Fruit fly (Drosophila melanogaster) whole organism, embryonic: ENCODE measurements around the gene Cyp4ac3.

Experiments used
- Atf-2 ChIP-seq: fragments of 200-800 bp; sonication (Bioruptor generic); optimal IDR thresholded peaks from 2 replicates; lab custom pipeline; 2016; ENCODE audit warnings: missing biosample characterization, missing genetic modification characterization
- Bdp1 ChIP-seq: fragments of 200-800 bp; sonication (Bioruptor generic); optimal IDR thresholded peaks from 3 replicates; lab custom pipeline; 2016; ENCODE audit warnings: missing biosample characterization, missing genetic modification characterization
- Blimp-1 ChIP-seq: fragments of 200-800 bp; sonication (Bioruptor generic); optimal IDR thresholded peaks from 3 replicates; lab custom pipeline; 2018; ENCODE audit warnings: missing biosample characterization, missing genetic modification characterization, mild to moderate bottlenecking, moderate library complexity, missing genetic modification reagents
- CG10209 ChIP-seq: fragments of 200-800 bp; sonication (Bioruptor generic); optimal IDR thresholded peaks from 3 replicates; lab custom pipeline; 2017; ENCODE audit warnings: missing biosample characterization, mild to moderate bottlenecking, missing genetic modification characterization, missing genetic modification reagents
- CG10366 ChIP-seq: fragments of 200-800 bp; sonication (Bioruptor generic); IDR thresholded peaks from 2 replicates; pipeline ENCODE4 v1.3.6; 2022; ENCODE audit warnings: missing biosample characterization, missing genetic modification characterization
- CG10654 ChIP-seq: fragments of 200-800 bp; sonication (Bioruptor generic); optimal IDR thresholded peaks from 2 replicates; lab custom pipeline; 2016; ENCODE audit warnings: missing biosample characterization, missing genetic modification characterization
- CG11398 ChIP-seq: fragments of 200-800 bp; sonication (Bioruptor generic); optimal IDR thresholded peaks from 2 replicates; lab custom pipeline; 2016; ENCODE audit warnings: missing biosample characterization, missing genetic modification characterization
- CG12299 ChIP-seq: fragments of 200-800 bp; sonication (Bioruptor generic); optimal IDR thresholded peaks from 2 replicates; lab custom pipeline; 2018; ENCODE audit warnings: missing biosample characterization, mild to moderate bottlenecking, missing genetic modification characterization
- CG15073 ChIP-seq: fragments of 200-800 bp; sonication (Bioruptor generic); optimal IDR thresholded peaks from 2 replicates; lab custom pipeline; 2016; ENCODE audit warnings: missing biosample characterization, missing genetic modification characterization
- CG1603 ChIP-seq: fragments of 200-800 bp; sonication (Bioruptor generic); optimal IDR thresholded peaks from 2 replicates; lab custom pipeline; 2019; ENCODE audit warnings: missing biosample characterization, mild to moderate bottlenecking, missing genetic modification characterization, moderate library complexity
- CG16779 ChIP-seq: fragments of 200-800 bp; sonication (Bioruptor generic); IDR thresholded peaks from 2 replicates; pipeline ENCODE4 v1.3.6; 2022; ENCODE audit warnings: missing biosample characterization, missing genetic modification characterization
- CG17912 ChIP-seq: fragments of 200-800 bp; sonication (Bioruptor generic); optimal IDR thresholded peaks from 2 replicates; lab custom pipeline; 2018; ENCODE audit warnings: missing biosample characterization, mild to moderate bottlenecking, missing genetic modification characterization
- CG18262 ChIP-seq: fragments of 200-800 bp; optimal IDR thresholded peaks from 3 replicates; lab custom pipeline; 2019; ENCODE audit warnings: missing biosample characterization, mild to moderate bottlenecking, missing genetic modification characterization, moderate library complexity
- CG18619 ChIP-seq: fragments of 200-800 bp; sonication (Bioruptor generic); optimal IDR thresholded peaks from 3 replicates; lab custom pipeline; 2017; ENCODE audit warnings: missing biosample characterization, mild to moderate bottlenecking, missing genetic modification characterization
- CG2678 ChIP-seq: fragments of 200-800 bp; sonication (Bioruptor generic); optimal IDR thresholded peaks from 3 replicates; lab custom pipeline; 2019; ENCODE audit warnings: missing biosample characterization, mild to moderate bottlenecking, missing genetic modification characterization, moderate library complexity
- CG2712 ChIP-seq: fragments of 200-800 bp; optimal IDR thresholded peaks from 3 replicates; lab custom pipeline; 2019; ENCODE audit warnings: missing biosample characterization, mild to moderate bottlenecking, missing genetic modification characterization, moderate library complexity
- CG3163 ChIP-seq: fragments of 200-800 bp; sonication (Bioruptor generic); optimal IDR thresholded peaks from 3 replicates; lab custom pipeline; 2016; ENCODE audit warnings: missing biosample characterization, missing genetic modification characterization
- CG3726 ChIP-seq: fragments of 200-800 bp; sonication (Bioruptor generic); IDR thresholded peaks from 3 replicates; pipeline ENCODE4, ENCODE4 v1.3.6; 2022; ENCODE audit warnings: missing biosample characterization, missing genetic modification characterization
- CG3838 ChIP-seq: fragments of 200-800 bp; sonication (Bioruptor generic); optimal IDR thresholded peaks from 3 replicates; lab custom pipeline; 2016; ENCODE audit warnings: missing biosample characterization, missing genetic modification characterization
- CG4424 ChIP-seq: fragments of 200-800 bp; sonication (Bioruptor generic); optimal IDR thresholded peaks from 3 replicates; lab custom pipeline; 2016; ENCODE audit warnings: missing biosample characterization, missing genetic modification characterization
- CG6272 ChIP-seq: fragments of 200-800 bp; sonication (Bioruptor generic); IDR thresholded peaks from 2 replicates; pipeline ENCODE4 v1.3.6; 2022; ENCODE audit warnings: missing biosample characterization, missing genetic modification characterization
- CG8089 ChIP-seq: fragments of 200-800 bp; sonication (Bioruptor generic); optimal IDR thresholded peaks from 3 replicates; lab custom pipeline; 2016; ENCODE audit warnings: missing biosample characterization, missing genetic modification characterization
- CG9817 ChIP-seq: fragments of 200-800 bp; sonication (Bioruptor generic); optimal IDR thresholded peaks from 2 replicates; lab custom pipeline; 2018; ENCODE audit warnings: missing biosample characterization, mild to moderate bottlenecking, missing genetic modification characterization, moderate library complexity
- CTCF ChIP-seq: fragments of 200-800 bp; sonication (Bioruptor generic); optimal IDR thresholded peaks from 2 replicates; lab custom pipeline; 2017; ENCODE audit warnings: missing biosample characterization, mild to moderate bottlenecking, missing genetic modification characterization, moderate library complexity
- CoRest ChIP-seq: fragments of 200-800 bp; sonication (Bioruptor generic); optimal IDR thresholded peaks from 3 replicates; lab custom pipeline; 2018; ENCODE audit warnings: missing biosample characterization, mild to moderate bottlenecking, missing genetic modification characterization, moderate library complexity
- D ChIP-seq, 2 experiments: fragments of 200-800 bp in 1 of 2; fragments of >200 bp in 1 of 2; sonication (Bioruptor generic) in 1 of 2; optimal IDR thresholded peaks; 2 replicates in 1 of 2; 3 replicates in 1 of 2; lab custom pipeline; 2017; ENCODE audit warnings: mild to moderate bottlenecking in 1 of 2, missing biosample characterization in 1 of 2, missing genetic modification characterization in 1 of 2, missing genetic modification reagents in 1 of 2
- Deaf1 ChIP-seq: fragments of 200-800 bp; optimal IDR thresholded peaks from 3 replicates; lab custom pipeline; 2019; ENCODE audit warnings: missing biosample characterization, mild to moderate bottlenecking, missing genetic modification characterization, moderate library complexity
- Hand ChIP-seq: fragments of 200-800 bp; sonication (Bioruptor generic); optimal IDR thresholded peaks from 2 replicates; lab custom pipeline; 2017; ENCODE audit warnings: mild to moderate bottlenecking, missing biosample characterization, missing genetic modification reagents, missing genetic modification characterization
- Meics ChIP-seq: fragments of 200-800 bp; sonication (Bioruptor generic); optimal IDR thresholded peaks from 2 replicates; lab custom pipeline; 2017; ENCODE audit warnings: missing biosample characterization, mild to moderate bottlenecking, missing genetic modification characterization
- Myb ChIP-seq: fragments of 200-800 bp; sonication (Bioruptor generic); optimal IDR thresholded peaks from 2 replicates; lab custom pipeline; 2016; ENCODE audit warnings: missing biosample characterization, missing genetic modification characterization
- Nf-YA ChIP-seq: fragments of 200-800 bp; sonication (Bioruptor generic); IDR thresholded peaks from 2 replicates; pipeline ENCODE4 v1.3.6; 2022; ENCODE audit warnings: missing biosample characterization, missing genetic modification characterization
- Sin3A ChIP-seq: fragments of >200 bp; optimal IDR thresholded peaks from 2 replicates; lab custom pipeline; 2018
- abd-A ChIP-seq: fragments of 200-800 bp; sonication (Bioruptor generic); optimal IDR thresholded peaks from 3 replicates; lab custom pipeline; 2019; ENCODE audit warnings: missing biosample characterization, mild to moderate bottlenecking, missing genetic modification characterization, moderate library complexity
- disco-r ChIP-seq: fragments of 200-800 bp; sonication (Bioruptor generic); optimal IDR thresholded peaks from 2 replicates; lab custom pipeline; 2016; ENCODE audit warnings: missing biosample characterization, missing genetic modification characterization
- kah ChIP-seq: fragments of 200-800 bp; sonication (Bioruptor generic); optimal IDR thresholded peaks from 2 replicates; lab custom pipeline; 2018; ENCODE audit warnings: missing biosample characterization, mild to moderate bottlenecking, missing genetic modification characterization
- ken ChIP-seq: fragments of 200-800 bp; sonication (Bioruptor generic); IDR thresholded peaks from 3 replicates; pipeline ENCODE4 v1.3.6; 2022; ENCODE audit warnings: missing biosample characterization, missing genetic modification characterization
- maf-S ChIP-seq: fragments of 200-800 bp; sonication (Bioruptor generic); optimal IDR thresholded peaks from 2 replicates; lab custom pipeline; 2016; ENCODE audit warnings: missing biosample characterization, missing genetic modification characterization
- nmo ChIP-seq: fragments of 200-800 bp; sonication (Bioruptor generic); optimal IDR thresholded peaks from 2 replicates; lab custom pipeline; 2018; ENCODE audit warnings: missing biosample characterization, mild to moderate bottlenecking, missing genetic modification characterization, moderate library complexity
- nom ChIP-seq: fragments of 200-800 bp; sonication (Bioruptor generic); optimal IDR thresholded peaks from 2 replicates; lab custom pipeline; 2017; ENCODE audit warnings: missing biosample characterization, missing genetic modification characterization, mild to moderate bottlenecking, moderate library complexity, missing genetic modification reagents
- odd ChIP-seq: fragments of 200-800 bp; sonication (Bioruptor generic); optimal IDR thresholded peaks from 2 replicates; lab custom pipeline; 2017; ENCODE audit warnings: missing biosample characterization, mild to moderate bottlenecking, missing genetic modification characterization
- peb ChIP-seq: fragments of 200-800 bp; sonication (Bioruptor generic); IDR thresholded peaks from 2 replicates; pipeline ENCODE4 v1.3.6; 2022; ENCODE audit warnings: missing biosample characterization, missing genetic modification characterization
- pita ChIP-seq: fragments of 200-800 bp; sonication (Bioruptor generic); optimal IDR thresholded peaks from 2 replicates; lab custom pipeline; 2017; ENCODE audit warnings: missing biosample characterization, mild to moderate bottlenecking, missing genetic modification characterization
- pzg ChIP-seq: fragments of 200-800 bp; sonication (Bioruptor generic); optimal IDR thresholded peaks from 3 replicates; lab custom pipeline; 2018; ENCODE audit warnings: missing biosample characterization, mild to moderate bottlenecking, missing genetic modification characterization, moderate library complexity
- ro ChIP-seq: fragments of 200-800 bp; sonication (Bioruptor generic); IDR thresholded peaks from 2 replicates; pipeline ENCODE4 v1.3.6; 2022; ENCODE audit warnings: missing biosample characterization, missing genetic modification characterization
- run ChIP-seq: fragments of 200-800 bp; sonication (Bioruptor generic); optimal IDR thresholded peaks from 3 replicates; lab custom pipeline; 2018; ENCODE audit warnings: missing biosample characterization, mild to moderate bottlenecking, missing genetic modification characterization
- sens-2 ChIP-seq: fragments of 200-800 bp; sonication (Bioruptor generic); IDR thresholded peaks from 2 replicates; pipeline ENCODE4 v1.3.6; 2022; ENCODE audit warnings: missing biosample characterization, missing genetic modification characterization
- slou ChIP-seq: fragments of 200-800 bp; sonication (Bioruptor generic); optimal IDR thresholded peaks from 3 replicates; lab custom pipeline; 2016; ENCODE audit warnings: missing biosample characterization, missing genetic modification characterization
- sr ChIP-seq: fragments of 200-800 bp; sonication (Bioruptor generic); IDR thresholded peaks from 3 replicates; pipeline ENCODE4 v1.3.6; 2022; ENCODE audit warnings: missing biosample characterization, missing genetic modification characterization
- stc ChIP-seq: fragments of 200-800 bp; sonication (Bioruptor generic); IDR thresholded peaks from 2 replicates; pipeline ENCODE4 v1.3.6; 2022; ENCODE audit warnings: missing biosample characterization, missing genetic modification characterization
- yki ChIP-seq: fragments of >200 bp; optimal IDR thresholded peaks from 3 replicates; lab custom pipeline; 2018
- zfh2 ChIP-seq: fragments of 200-800 bp; sonication (Bioruptor generic); optimal IDR thresholded peaks from 2 replicates; lab custom pipeline; 2016; ENCODE audit warnings: missing biosample characterization, missing genetic modification characterization

The Cyp4ac3 gene

DNA sequence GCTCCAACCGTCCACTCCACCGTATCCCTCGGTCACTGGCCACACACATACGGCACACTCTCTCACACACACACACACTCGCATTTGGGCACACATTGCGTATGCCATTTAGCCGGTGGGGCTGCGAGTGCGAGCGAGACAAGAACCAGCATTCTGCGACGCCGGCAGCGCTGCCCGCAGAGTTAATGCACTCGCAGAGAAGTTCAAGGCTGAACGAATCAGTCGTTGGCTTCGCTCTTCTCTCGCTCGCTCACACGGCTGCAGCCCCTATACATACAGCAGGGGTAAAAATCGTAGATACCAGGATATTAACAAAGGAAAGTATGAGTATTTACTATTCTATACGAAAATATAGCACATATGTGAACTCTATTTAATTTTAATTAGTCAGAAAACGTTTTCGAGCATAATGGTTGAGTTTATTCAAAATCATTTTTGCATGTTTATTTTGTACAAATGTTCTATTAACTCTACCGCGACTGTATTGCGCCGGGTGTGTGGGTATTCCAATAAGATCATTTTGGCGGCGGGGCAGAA is 24.7 kb downstream of the Cyp4ac3 start (continued):
- TF ChIP-seq odd (GFP tag; lab: Kevin White, UChicago) = peak; percentile 34
- TF ChIP-seq yki (lab: Kevin White, UChicago) = peak; percentile 31
- TF ChIP-seq Nf-YA (GFP tag; lab: Robert Waterston, UW) = 0 out of 2 replicates have a peak, but pooled peaks have one; percentile 21
- no peak for TF ChIP-seq Sin3A (lab: Kevin White, UChicago)
- TF ChIP-seq peb (GFP tag; lab: Robert Waterston, UW) = peak; percentile 52; the same call in 1 of the 2 replicates
- TF ChIP-seq kah = peak; percentile 58
- peak; percentile 47 for TF ChIP-seq Meics
- TF ChIP-seq ken (GFP tag; lab: Robert Waterston, UW) = peak; percentile 69; the same call in 1 of the 3 replicates
- TF ChIP-seq Bdp1 (GFP tag; lab: Kevin White, UChicago) = peak; percentile 53
- peak; percentile 61; the same call in 1 of the 2 replicates for TF ChIP-seq stc
- no peak for TF ChIP-seq abd-A (tag; lab: Kevin White, UChicago)
- TF ChIP-seq CTCF (GFP tag; lab: Kevin White, UChicago) = peak; percentile 13
- peak; percentile 64 for TF ChIP-seq CG10209 (GFP tag; lab: Kevin White, UChicago)
- peak; percentile 92 for TF ChIP-seq nom (GFP tag; lab: Kevin White, UChicago)
- no peak for TF ChIP-seq disco-r
- no peak for TF ChIP-seq sens-2 (GFP tag; lab: Robert Waterston, UW)
- peak; percentile 47; the same call in 1 of the 2 replicates for TF ChIP-seq ro (GFP tag; lab: Robert Waterston, UW)
- TF ChIP-seq CG17912 (GFP tag; lab: Kevin White, UChicago) = no peak
- TF ChIP-seq CG18262 (tag; lab: Kevin White, UChicago) = peak; percentile 90
- peak; percentile 5 for TF ChIP-seq CG9817 (tag; lab: Kevin White, UChicago)
- TF ChIP-seq slou (GFP tag; lab: Kevin White, UChicago) = peak; percentile 7
- TF ChIP-seq zfh2 (GFP tag; lab: Kevin White, UChicago) = no peak
- TF ChIP-seq pita (GFP tag; lab: Kevin White, UChicago) = no peak
- peak; percentile 37 for TF ChIP-seq run
- TF ChIP-seq CoRest (tag; lab: Kevin White, UChicago) = peak; percentile 79
- TF ChIP-seq sr = peak; percentile 11; the same call in 1 of the 3 replicates
- no peak for TF ChIP-seq CG3726 (GFP tag; lab: Robert Waterston, UW)
- TF ChIP-seq nmo (GFP tag; lab: Kevin White, UChicago) = peak; percentile 89
- TF ChIP-seq D (optimal IDR thresholded peaks at IDR 0.05; lab: Kevin White, UChicago) = no peak
- peak; percentile 86 for TF ChIP-seq D (GFP tag; optimal IDR thresholded peaks at IDR 0.05; lab: Kevin White, UChicago)
- TF ChIP-seq CG18619 (GFP tag; lab: Kevin White, UChicago) = peak; percentile 39
- peak; percentile 82 for TF ChIP-seq CG2678 (tag; lab: Kevin White, UChicago)
- TF ChIP-seq CG4424 = peak; percentile 66
- no peak for TF ChIP-seq CG3838
- peak; percentile 53 for TF ChIP-seq CG8089 (GFP tag; lab: Kevin White, UChicago)
- peak; percentile 28 for TF ChIP-seq CG12299 (tag; lab: Kevin White, UChicago)
- peak; percentile 39 for TF ChIP-seq Atf-2
- TF ChIP-seq CG2712 = peak; percentile 91
- TF ChIP-seq CG11398 (GFP tag; lab: Kevin White, UChicago) = peak; percentile 53
- TF ChIP-seq CG15073 (GFP tag; lab: Kevin White, UChicago) = peak; percentile 22
- no peak for TF ChIP-seq CG6272
- TF ChIP-seq CG10366 (GFP tag; lab: Robert Waterston, UW) = peak; percentile 69
- no peak for TF ChIP-seq pzg (GFP tag; lab: Kevin White, UChicago)
- peak; percentile 84 for TF ChIP-seq Blimp-1
- peak; percentile 91 for TF ChIP-seq CG1603 (tag; lab: Kevin White, UChicago)
- TF ChIP-seq CG16779 = no peak
- peak; percentile 46 for TF ChIP-seq Deaf1
- TF ChIP-seq CG10654 (GFP tag; lab: Kevin White, UChicago) = peak; percentile 45
- peak; percentile 26 for TF ChIP-seq CG3163
- TF ChIP-seq maf-S = peak; percentile 27
- peak; percentile 35 for TF ChIP-seq Myb
- peak; percentile 25 for TF ChIP-seq Hand (GFP tag; lab: Kevin White, UChicago)
